Worm (Caenorhabditis elegans): ENCODE results near the gene fat-2.
A peak's percentile ranks its signal among the peaks of the same experiment; 100 is the strongest.

fat-2 gene

ce11 chrIV:13354044-13354443 is 30.4 kb downstream of the fat-2 start:
- TF ChIP-seq jun-1 (tag; optimal IDR thresholded peaks at IDR 0.05) (no peak), efl-1 (optimal IDR thresholded peaks at IDR 0.05) (no peak), efl-1 (GFP tag; optimal IDR thresholded peaks at IDR 0.05 in 1 of 2) (peak in 1 of 2 experiments; percentile 91)

ce11 chrIV:13356005-13356404 is 32.3 kb downstream of the fat-2 start:
- TF ChIP-seq skn-1 (tag; optimal IDR thresholded peaks at IDR 0.05) (no peak), mab-9 (GFP tag; IDR thresholded peaks at IDR 0.05) (no peak), ceh-8 (GFP tag; optimal IDR thresholded peaks at IDR 0.05) (no peak), nhr-76 (tag; optimal IDR thresholded peaks at IDR 0.05) (no peak), elt-2 (tag; optimal IDR thresholded peaks at IDR 0.05) (no peak), nhr-85 (tag) (no peak), sox-4 (tag; optimal IDR thresholded peaks at IDR 0.05) (no peak), dsc-1 (tag; optimal IDR thresholded peaks at IDR 0.05) (no peak), vab-15 (tag; optimal IDR thresholded peaks at IDR 0.05) (no peak), ztf-4 (tag; optimal IDR thresholded peaks at IDR 0.05) (no peak)

DNA sequence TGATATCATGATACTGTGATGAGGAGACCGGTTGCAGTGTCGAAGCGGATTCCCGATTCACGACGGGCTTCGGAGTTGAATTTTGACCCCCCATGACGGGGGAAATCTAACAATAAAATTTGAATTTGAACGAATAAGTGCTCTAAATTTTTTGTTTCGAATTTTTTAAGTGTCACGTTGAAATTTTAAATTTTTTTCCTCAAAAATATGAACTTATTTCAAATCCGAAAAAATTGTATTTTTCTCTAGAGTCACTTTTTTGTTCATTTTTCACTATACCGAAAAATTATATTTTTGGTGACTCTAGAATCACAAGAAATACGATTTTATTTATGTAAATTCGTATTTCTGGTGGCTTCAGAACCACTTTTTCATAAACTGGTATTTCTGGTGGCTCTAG is 34.8 kb downstream of the fat-2 start, which contains the start of gene W02A2.8:
TSS of gene W02A2.8 (minus strand) at position 101 of the 400 bp plus-strand sequence.
- TF ChIP-seq rnt-1 (tag; optimal IDR thresholded peaks at IDR 0.05) (no peak), unc-30 (tag; optimal IDR thresholded peaks at IDR 0.05) (no peak), nhr-76 (tag; optimal IDR thresholded peaks at IDR 0.05) (no peak), dpl-1 (GFP tag; optimal IDR thresholded peaks at IDR 0.05) (no peak), irx-1 (tag; optimal IDR thresholded peaks at IDR 0.05) (no peak), fos-1 (tag; optimal IDR thresholded peaks at IDR 0.05) (no peak), nhr-47 (tag; optimal IDR thresholded peaks at IDR 0.05) (no peak), sox-4 (tag; optimal IDR thresholded peaks at IDR 0.05) (no peak), jun-1 (tag; optimal IDR thresholded peaks at IDR 0.05) (no peak), dsc-1 (tag; optimal IDR thresholded peaks at IDR 0.05) (no peak), Y116A8C.19 (tag; optimal IDR thresholded peaks at IDR 0.05; ENCODE audit: borderline replicate concordance) (no peak), lin-14 (GFP tag; optimal IDR thresholded peaks at IDR 0.05) (no peak), ets-5 (GFP tag; IDR thresholded peaks at IDR 0.05) (no peak), pag-3 (tag; optimal IDR thresholded peaks at IDR 0.05; ENCODE audit: borderline replicate concordance, insufficient read depth) (no peak), aly-2 (tag; optimal IDR thresholded peaks at IDR 0.05) (no peak), xbp-1 (tag; optimal IDR thresholded peaks at IDR 0.05) (no peak), mdl-1 (tag; optimal IDR thresholded peaks at IDR 0.05) (no peak), C34B4.2 (tag; optimal IDR thresholded peaks at IDR 0.05) (no peak)

DNA sequence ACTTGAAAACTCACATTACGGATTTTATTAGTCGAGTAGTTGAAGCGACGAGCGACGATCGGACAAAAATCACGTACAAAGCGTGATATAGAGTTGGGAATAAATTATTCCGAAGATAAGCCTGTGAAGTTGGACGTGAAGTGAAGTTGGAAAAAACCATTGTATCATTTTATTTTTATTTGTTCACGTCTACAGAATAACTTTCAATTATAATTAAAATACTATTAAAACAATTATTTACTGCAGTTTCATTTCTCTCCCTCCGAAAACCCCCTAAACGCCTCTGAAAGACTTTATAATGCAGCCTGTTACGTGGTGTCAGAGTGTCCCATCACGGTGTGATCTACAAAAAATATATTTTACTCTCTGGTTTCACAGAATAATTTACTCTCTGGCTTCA is 36.5 kb downstream of the fat-2 start, which contains the start of gene Y62E10A.3:
TSS of gene Y62E10A.3 (minus strand) at position 101 of the 400 bp plus-strand sequence.
- no peak for TF ChIP-seq sptf-1 (tag; optimal IDR thresholded peaks at IDR 0.05)
- no peak for TF ChIP-seq aly-2 (tag; optimal IDR thresholded peaks at IDR 0.05)
- TF ChIP-seq ceh-82 (tag; optimal IDR thresholded peaks at IDR 0.05) = no peak
- no peak for TF ChIP-seq sox-4 (tag; optimal IDR thresholded peaks at IDR 0.05)
- no peak for TF ChIP-seq egl-27 (tag; optimal IDR thresholded peaks at IDR 0.05)
- no peak for TF ChIP-seq grh-1 (GFP tag; IDR thresholded peaks at IDR 0.05)
- no peak for TF ChIP-seq nhr-20 (tag; optimal IDR thresholded peaks at IDR 0.05)
- TF ChIP-seq pag-3 (tag; optimal IDR thresholded peaks at IDR 0.05; ENCODE audit: borderline replicate concordance, insufficient read depth) = no peak
- TF ChIP-seq nhr-237 (tag; optimal IDR thresholded peaks at IDR 0.05) = no peak
- TF ChIP-seq ztf-4 (tag; optimal IDR thresholded peaks at IDR 0.05) = no peak
- no peak for TF ChIP-seq irx-1 (tag; optimal IDR thresholded peaks at IDR 0.05)
- no peak for TF ChIP-seq C04F5.9 (tag; optimal IDR thresholded peaks at IDR 0.05)
- TF ChIP-seq jun-1 (tag; optimal IDR thresholded peaks at IDR 0.05) = no peak
- no peak for TF ChIP-seq pax-3 (tag; optimal IDR thresholded peaks at IDR 0.05)
- TF ChIP-seq rnt-1 (tag; optimal IDR thresholded peaks at IDR 0.05) = no peak
- TF ChIP-seq unc-130 (tag; optimal IDR thresholded peaks at IDR 0.05) = no peak
- no peak for TF ChIP-seq lin-13 (GFP tag; optimal IDR thresholded peaks at IDR 0.05)
- no peak for TF ChIP-seq mab-9 (GFP tag; IDR thresholded peaks at IDR 0.05)
